ENCODE assay signal across 2 fruit fly cellular contexts in the genomic region with DNA sequence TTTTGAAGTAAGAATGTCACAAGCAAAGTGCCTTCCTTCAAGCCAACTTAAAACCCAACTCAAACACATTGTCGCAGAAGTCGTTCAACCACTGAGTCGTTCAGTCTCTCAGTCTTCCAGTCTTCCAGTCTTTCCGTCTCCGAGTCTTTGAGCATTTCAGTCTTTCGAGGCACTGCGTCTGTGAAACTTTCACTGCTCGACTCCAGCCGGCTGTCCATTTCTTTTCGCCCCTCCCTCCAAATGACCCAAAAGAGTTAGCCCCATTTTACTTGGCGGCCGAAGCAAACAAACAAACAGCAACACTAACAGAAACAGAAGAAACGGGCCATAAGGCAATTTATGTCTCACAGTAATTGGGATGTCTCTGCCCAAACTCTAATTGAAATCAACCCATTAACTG.
TF ChIP-seq lines count a peak whose summit lies in the region.

No protein-coding gene starts in this region.

- TF ChIP-seq CTCF in whole organism, embryonic (GFP tag; optimal IDR thresholded peaks at IDR 0.05; lab: Kevin White, UChicago), result no peak

TF ChIP-seq in whole organism, embryonic, 481 proteins besides CTCF, POLR2A, EP300 and RAD21:
- no peak for TF ChIP-seq dan (GFP tag; IDR thresholded peaks at IDR 0.05; lab: Robert Waterston, UW)
- peak; percentile 44 for TF ChIP-seq kni (GFP tag; optimal IDR thresholded peaks at IDR 0.05; lab: Kevin White, UChicago)
- no peak for TF ChIP-seq Bgb (GFP tag; IDR thresholded peaks at IDR 0.05; lab: Robert Waterston, UW; ENCODE audit: partially characterized antibody)
- TF ChIP-seq Blimp-1 (GFP tag; optimal IDR thresholded peaks at IDR 0.05; lab: Kevin White, UChicago), result peak; percentile 90
- 0 out of 3 replicates have a peak, but pooled peaks have one; percentile 35 for TF ChIP-seq ci (GFP tag; IDR thresholded peaks at IDR 0.05; lab: Robert Waterston, UW)

TF ChIP-seq in whole organism, prepupa, 60 proteins besides CTCF, POLR2A, EP300 and RAD21:
- TF ChIP-seq CG4318 (GFP tag; optimal IDR thresholded peaks at IDR 0.05; lab: Kevin White, UChicago), result no peak
- TF ChIP-seq Blimp-1 (GFP tag; optimal IDR thresholded peaks at IDR 0.05; lab: Kevin White, UChicago), result peak; percentile 85
